Worm (Caenorhabditis elegans) whole organism, L2 larva: ENCODE results near the gene W03A5.2.

ENCODE experiments used
- R02D3.7 ChIP-seq: fragments of 150-350 bp; optimal IDR thresholded peaks from 2 replicates; lab custom pipeline; 2014; ENCODE audit warnings: missing biosample characterization, missing genetic modification characterization
- alr-1 ChIP-seq: fragments of 150-350 bp; optimal IDR thresholded peaks from 2 replicates; lab custom pipeline; 2014; ENCODE audit warnings: missing biosample characterization, missing genetic modification characterization
- fos-1 ChIP-seq: fragments of 150-350 bp; optimal IDR thresholded peaks from 2 replicates; lab custom pipeline; 2014; ENCODE audit warnings: missing biosample characterization, missing genetic modification characterization
- nhr-25 ChIP-seq: fragments of 150-350 bp; sonication (generic microtip); optimal IDR thresholded peaks from 3 replicates; lab custom pipeline; 2014; ENCODE audit warnings: missing biosample characterization, missing genetic modification characterization
- zag-1 ChIP-seq: fragments of 150-350 bp; optimal IDR thresholded peaks from 2 replicates; lab custom pipeline; 2014; ENCODE audit warnings: missing biosample characterization, missing genetic modification characterization

DNA sequence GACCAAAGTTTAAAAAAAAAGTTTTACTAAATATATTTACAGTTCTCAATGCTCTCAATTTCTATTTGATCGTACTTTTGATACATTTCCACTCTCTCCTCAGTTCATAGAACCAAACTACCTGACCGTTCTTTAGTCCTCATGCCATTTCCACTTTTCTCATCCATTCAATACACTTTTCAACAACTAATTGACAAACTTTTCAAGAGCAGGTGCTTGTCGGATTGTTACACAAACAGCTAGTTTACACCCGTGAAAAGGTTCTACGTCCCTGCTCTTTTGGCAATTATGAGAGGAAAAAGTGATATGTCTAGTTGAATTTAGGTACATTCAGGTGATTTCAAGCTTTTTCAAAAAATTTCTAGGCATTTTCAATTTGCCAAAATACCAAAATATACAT lies 12.1 kb downstream of the W03A5.2 start:
- TF ChIP-seq alr-1 (tag; lab: Kevin White, UChicago) = no peak
- TF ChIP-seq R02D3.7 (tag; lab: Kevin White, UChicago) = no peak
- no peak for TF ChIP-seq fos-1 (tag; lab: Kevin White, UChicago)
- TF ChIP-seq nhr-25 = no peak
- no peak for TF ChIP-seq zag-1 (tag; lab: Kevin White, UChicago)
